Worm (Caenorhabditis elegans) whole organism, L2 larva: ENCODE measurements around the gene F54D12.8.

Source experiments
- C34F6.9 ChIP-seq: fragments of 150-350 bp; optimal IDR thresholded peaks from 2 replicates; lab custom pipeline; 2014; ENCODE audit warnings: missing biosample characterization, missing genetic modification characterization
- F13H6.1 ChIP-seq: sonication (generic microtip); optimal IDR thresholded peaks from 2 replicates; lab custom pipeline; 2016; ENCODE audit warnings: missing genetic modification characterization, missing compliant biosample characterization
- R02D3.7 ChIP-seq: fragments of 150-350 bp; optimal IDR thresholded peaks from 2 replicates; lab custom pipeline; 2014; ENCODE audit warnings: missing biosample characterization, missing genetic modification characterization
- ZK546.5 ChIP-seq: sonication (generic microtip); optimal IDR thresholded peaks from 2 replicates; lab custom pipeline; 2017; ENCODE audit warnings: missing biosample characterization, missing genetic modification characterization
- alr-1 ChIP-seq: fragments of 150-350 bp; optimal IDR thresholded peaks from 2 replicates; lab custom pipeline; 2014; ENCODE audit warnings: missing biosample characterization, missing genetic modification characterization
- ama-1 ChIP-seq: fragments of 150-350 bp; optimal IDR thresholded peaks from 2 replicates; lab custom pipeline; 2018; ENCODE audit warnings: inconsistent platforms
- blmp-1 ChIP-seq: sonication (generic microtip); optimal IDR thresholded peaks from 2 replicates; lab custom pipeline; 2017; ENCODE audit warnings: missing genetic modification characterization, mild to moderate bottlenecking, missing compliant biosample characterization, antibody characterized with exemption, moderate library complexity; ENCODE audit not compliant: insufficient read depth
- ceh-16 ChIP-seq: fragments of 150-350 bp; optimal IDR thresholded peaks from 2 replicates; lab custom pipeline; 2014; ENCODE audit warnings: missing biosample characterization, missing genetic modification characterization
- ceh-82 ChIP-seq: fragments of 150-350 bp; optimal IDR thresholded peaks from 2 replicates; lab custom pipeline; 2014; ENCODE audit warnings: missing biosample characterization, missing genetic modification characterization
- dmd-4 ChIP-seq: sonication (generic microtip); optimal IDR thresholded peaks from 2 replicates; lab custom pipeline; 2017; ENCODE audit warnings: missing biosample characterization, missing genetic modification characterization
- egl-27 ChIP-seq: sonication (generic microtip); optimal IDR thresholded peaks from 3 replicates; lab custom pipeline; 2017; ENCODE audit warnings: missing biosample characterization, missing genetic modification reagents, missing genetic modification characterization
- elt-3 ChIP-seq: sonication (generic microtip); optimal IDR thresholded peaks from 2 replicates; lab custom pipeline; 2017; ENCODE audit warnings: missing biosample characterization, missing genetic modification characterization
- fos-1 ChIP-seq: fragments of 150-350 bp; optimal IDR thresholded peaks from 2 replicates; lab custom pipeline; 2014; ENCODE audit warnings: missing biosample characterization, missing genetic modification characterization
- lsy-2 ChIP-seq, 2 experiments: fragments of 150-350 bp in 1 of 2; sonication (generic microtip) in 1 of 2; optimal IDR thresholded peaks; 2 replicates each; lab custom pipeline; 2014 to 2017; ENCODE audit warnings: missing biosample characterization in 2 of 2, missing genetic modification characterization in 2 of 2
- mab-5 ChIP-seq: fragments of 150-350 bp; optimal IDR thresholded peaks from 2 replicates; lab custom pipeline; 2014; ENCODE audit warnings: missing biosample characterization, missing genetic modification characterization
- mdl-1 ChIP-seq, 2 experiments: fragments of 150-350 bp in 1 of 2; sonication (generic microtip) in 1 of 2; optimal IDR thresholded peaks; 2 replicates each; lab custom pipeline; 2017; ENCODE audit warnings: missing biosample characterization in 2 of 2, missing genetic modification characterization in 2 of 2
- nhr-10 ChIP-seq: sonication (generic microtip); optimal IDR thresholded peaks from 2 replicates; lab custom pipeline; 2017; ENCODE audit warnings: missing biosample characterization, missing genetic modification characterization
- nhr-11 ChIP-seq: fragments of 150-350 bp; optimal IDR thresholded peaks from 2 replicates; lab custom pipeline; 2014; ENCODE audit warnings: missing biosample characterization, missing genetic modification characterization
- nhr-12 ChIP-seq: fragments of 150-350 bp; optimal IDR thresholded peaks from 2 replicates; lab custom pipeline; 2014; ENCODE audit warnings: missing biosample characterization, missing genetic modification characterization
- nhr-129 ChIP-seq: fragments of 150-350 bp; optimal IDR thresholded peaks from 2 replicates; lab custom pipeline; 2014; ENCODE audit warnings: missing biosample characterization, missing genetic modification characterization
- nhr-23 ChIP-seq: fragments of 150-350 bp; optimal IDR thresholded peaks from 2 replicates; lab custom pipeline; 2014; ENCODE audit warnings: missing biosample characterization, missing genetic modification reagents, missing genetic modification characterization
- nhr-237 ChIP-seq: fragments of 150-350 bp; optimal IDR thresholded peaks from 2 replicates; lab custom pipeline; 2014; ENCODE audit warnings: missing biosample characterization, missing genetic modification characterization
- nhr-6 ChIP-seq: fragments of 150-350 bp; optimal IDR thresholded peaks from 2 replicates; lab custom pipeline; 2014; ENCODE audit warnings: missing biosample characterization, missing genetic modification characterization
- nhr-77 ChIP-seq: fragments of 150-350 bp; optimal IDR thresholded peaks from 2 replicates; lab custom pipeline; 2014; ENCODE audit warnings: missing biosample characterization, missing genetic modification characterization
- peb-1 ChIP-seq: fragments of 150-350 bp; optimal IDR thresholded peaks from 2 replicates; lab custom pipeline; 2014; ENCODE audit warnings: missing biosample characterization, missing genetic modification characterization
- sem-4 ChIP-seq: fragments of 150-350 bp; optimal IDR thresholded peaks from 2 replicates; lab custom pipeline; 2014; ENCODE audit warnings: missing biosample characterization, missing genetic modification reagents, missing genetic modification characterization
- sma-3 ChIP-seq: sonication (generic microtip); optimal IDR thresholded peaks from 2 replicates; lab custom pipeline; 2016; ENCODE audit warnings: missing genetic modification reagents, missing genetic modification characterization, missing compliant biosample characterization
- sma-9 ChIP-seq, 2 experiments: fragments of 150-350 bp in 1 of 2; sonication (generic microtip) in 1 of 2; optimal IDR thresholded peaks; 2 replicates each; lab custom pipeline; 2014 to 2016; ENCODE audit warnings: missing genetic modification characterization in 2 of 2, mild to moderate bottlenecking in 1 of 2, missing biosample characterization in 1 of 2, missing compliant biosample characterization in 1 of 2, missing genetic modification reagents in 1 of 2, moderate library complexity in 1 of 2
- unc-39 ChIP-seq: fragments of 150-350 bp; optimal IDR thresholded peaks from 2 replicates; lab custom pipeline; 2014; ENCODE audit warnings: missing biosample characterization, missing genetic modification characterization
- unc-55 ChIP-seq: fragments of 150-350 bp; sonication (generic microtip); optimal IDR thresholded peaks from 3 replicates; lab custom pipeline; 2014; ENCODE audit warnings: missing biosample characterization, missing genetic modification reagents, missing genetic modification characterization
- unc-62 ChIP-seq: fragments of 150-350 bp; optimal IDR thresholded peaks from 2 replicates; lab custom pipeline; 2014; ENCODE audit warnings: missing biosample characterization, missing genetic modification reagents, missing genetic modification characterization
- ztf-1 ChIP-seq: fragments of 200-800 bp; sonication (Bioruptor generic); conservative IDR thresholded peaks from 2 replicates; pipeline ENCODE4 v1.3.6; 2022; ENCODE audit warnings: missing genetic modification characterization, missing compliant biosample characterization
- ztf-11 ChIP-seq: sonication (generic microtip); optimal IDR thresholded peaks from 2 replicates; lab custom pipeline; 2017; ENCODE audit warnings: missing biosample characterization, missing genetic modification characterization

Gene F54D12.8

ce11 chrII:1371533-1371932 is 26.3 kb downstream of the F54D12.8 start:
- TF ChIP-seq blmp-1: no peak
- TF ChIP-seq mab-5 (tag; lab: Kevin White, UChicago): no peak
- no peak for TF ChIP-seq nhr-6 (tag; lab: Kevin White, UChicago)
- no peak for TF ChIP-seq nhr-77 (tag; lab: Kevin White, UChicago)
- TF ChIP-seq ceh-82 (tag; lab: Kevin White, UChicago): no peak
- TF ChIP-seq mdl-1 (tag; optimal IDR thresholded peaks at IDR 0.05; lab: Kevin White, UChicago): no peak
- TF ChIP-seq dmd-4 (tag; lab: Kevin White, UChicago): no peak
- no peak for TF ChIP-seq egl-27 (tag; lab: Kevin White, UChicago)
- no peak for TF ChIP-seq ztf-11 (tag; lab: Kevin White, UChicago)
- TF ChIP-seq, all 48 proteins: peak for 0

DNA sequence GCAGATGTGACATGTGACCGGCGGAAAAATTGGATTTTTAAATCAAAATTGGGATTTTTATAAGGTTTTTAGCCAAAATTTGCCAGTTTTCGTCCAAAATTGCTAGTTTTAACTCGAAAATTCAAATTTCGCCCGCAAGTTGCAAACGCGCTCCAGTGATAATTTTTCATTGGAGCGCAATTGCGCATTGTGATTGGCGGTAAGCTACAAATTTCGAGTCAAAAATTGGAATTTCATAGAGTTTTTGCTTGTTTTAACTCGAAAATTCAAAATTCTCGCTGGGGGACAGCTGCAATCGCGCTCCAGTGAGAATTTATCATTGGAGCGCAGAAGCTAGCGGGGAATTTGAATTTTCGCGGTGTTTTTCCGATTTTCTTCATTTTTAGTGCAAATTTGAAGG is 28.5 kb downstream of the F54D12.8 start:
- TF ChIP-seq ztf-11 (tag; lab: Kevin White, UChicago): no peak
- no peak for TF ChIP-seq unc-62
- no peak for TF ChIP-seq ama-1
- TF ChIP-seq nhr-129 (tag; lab: Kevin White, UChicago): no peak
- TF ChIP-seq R02D3.7: no peak
- TF ChIP-seq alr-1: no peak
- TF ChIP-seq ceh-82 (tag; lab: Kevin White, UChicago): no peak
- TF ChIP-seq nhr-12: no peak
- no peak for TF ChIP-seq fos-1 (tag; lab: Kevin White, UChicago)

- TF ChIP-seq nhr-23 (tag; lab: Kevin White, UChicago) (no peak), ceh-16 (no peak), lsy-2 (tag; optimal IDR thresholded peaks at IDR 0.05; lab: Kevin White, UChicago) (no peak), ceh-82 (tag; lab: Kevin White, UChicago) (no peak), sma-9 (GFP tag; optimal IDR thresholded peaks at IDR 0.05; lab: Kevin White, UChicago) (no peak), sma-9 (tag; optimal IDR thresholded peaks at IDR 0.05; lab: Kevin White, UChicago) (no peak), unc-62 (no peak), unc-55 (no peak), unc-39 (tag; lab: Kevin White, UChicago) (no peak), elt-3 (tag; lab: Kevin White, UChicago) (no peak), nhr-237 (tag; lab: Kevin White, UChicago) (no peak), nhr-11 (tag; lab: Kevin White, UChicago) (no peak), egl-27 (tag; lab: Kevin White, UChicago) (no peak), nhr-12 (no peak), C34F6.9 (no peak), alr-1 (no peak)
Observed at ce11 chrII:1368756-1369155, 29.1 kb downstream of the F54D12.8 start.

- TF ChIP-seq elt-3 (tag; lab: Kevin White, UChicago) (no peak), nhr-10 (tag; lab: Kevin White, UChicago) (no peak)
- TF ChIP-seq, all 48 proteins: peak for 0
Observed at ce11 chrII:1365985-1366384, 31.9 kb downstream of the F54D12.8 start.

DNA sequence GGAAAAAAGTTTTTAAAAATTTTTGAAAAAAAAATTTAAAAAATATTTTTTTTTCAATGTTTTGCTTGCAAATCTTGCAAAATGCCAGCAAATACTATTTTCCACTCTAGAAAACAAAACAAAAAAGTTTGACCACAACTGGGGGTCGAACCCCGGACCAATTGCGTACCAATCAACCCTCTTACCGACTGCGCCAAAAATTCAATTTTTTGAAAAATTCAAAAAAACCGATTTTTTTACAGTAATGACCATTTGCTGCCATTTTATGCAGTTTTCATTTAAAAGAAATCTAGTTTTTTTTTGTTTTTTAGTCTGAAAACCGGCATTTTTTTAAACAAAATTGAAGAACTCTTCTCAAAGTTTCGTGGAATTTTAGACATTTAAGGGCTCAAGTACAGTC is 35.4 kb downstream of the F54D12.8 start:
- TF ChIP-seq ztf-1 (GFP tag; lab: Robert Waterston, UW) (no peak), sma-3 (GFP tag; lab: Kevin White, UChicago) (no peak), elt-3 (tag; lab: Kevin White, UChicago) (no peak), sem-4 (tag; lab: Kevin White, UChicago) (no peak), mdl-1 (tag; optimal IDR thresholded peaks at IDR 0.05; lab: Kevin White, UChicago) (no peak), peb-1 (tag; lab: Kevin White, UChicago) (no peak), F13H6.1 (tag; lab: Kevin White, UChicago) (no peak), nhr-23 (tag; lab: Kevin White, UChicago) (no peak), nhr-6 (tag; lab: Kevin White, UChicago) (no peak), unc-62 (no peak), ZK546.5 (tag; lab: Kevin White, UChicago) (no peak)

- TF ChIP-seq unc-55 (peak; percentile 27), lsy-2 (tag; optimal IDR thresholded peaks at IDR 0.05; lab: Kevin White, UChicago) (peak in 1 of 2 experiments; percentile 11), mab-5 (tag; lab: Kevin White, UChicago) (no peak)
Observed at ce11 chrII:1360257-1360656, 37.6 kb downstream of the F54D12.8 start.
